Fruit fly (Drosophila melanogaster) Kc167 (cell line): Measurements from ENCODE around the gene Sws1.

Experiments
- Myc ChIP-seq: fragments of >200 bp; optimal IDR thresholded peaks from 2 replicates; lab custom pipeline; 2017; ENCODE audit warnings: missing external identifiers
- Sin3A ChIP-seq: fragments of >200 bp; optimal IDR thresholded peaks from 2 replicates; lab custom pipeline; 2018; ENCODE audit warnings: missing external identifiers
- h ChIP-seq: fragments of >200 bp; optimal IDR thresholded peaks from 3 replicates; lab custom pipeline; 2018; ENCODE audit warnings: missing external identifiers
- insv ChIP-seq: fragments of >200 bp; optimal IDR thresholded peaks from 3 replicates; lab custom pipeline; 2018; ENCODE audit warnings: missing external identifiers
- psq ChIP-seq: fragments of >200 bp; optimal IDR thresholded peaks from 2 replicates; lab custom pipeline; 2017; ENCODE audit warnings: missing external identifiers
- ttk ChIP-seq: sonication (Bioruptor generic); optimal IDR thresholded peaks from 2 replicates; lab custom pipeline; 2017; ENCODE audit warnings: missing external identifiers

Sws1 gene

dm6 chr2L:2574717-2575273 lies at the start of gene Sws1, which contains the start of gene Rad1:
Gene Sws1, minus strand, starts transcription at chr2L:2575052.
Gene Rad1, minus strand, starts transcription at chr2L:2575052.
- TF ChIP-seq Myc (no peak), h (lab: Kevin White, UChicago) (no peak), psq (lab: Kevin White, UChicago) (no peak), Sin3A (lab: Kevin White, UChicago) (no peak), ttk (lab: Kevin White, UChicago) (no peak), insv (lab: Kevin White, UChicago) (no peak)

dm6 chr2L:2623947-2624346 lies 49.1 kb upstream of the Sws1 start:
- TF ChIP-seq h (lab: Kevin White, UChicago), result no peak
- no peak for TF ChIP-seq Sin3A (lab: Kevin White, UChicago)
- no peak for TF ChIP-seq psq (lab: Kevin White, UChicago)
- TF ChIP-seq insv (lab: Kevin White, UChicago), result no peak

- TF ChIP-seq psq (lab: Kevin White, UChicago) (no peak), insv (lab: Kevin White, UChicago) (no peak), h (lab: Kevin White, UChicago) (no peak), Sin3A (lab: Kevin White, UChicago) (no peak), Myc (no peak)
Observed at dm6 chr2L:2619887-2620286, 45.0 kb upstream of the Sws1 start, which contains the start of gene CG43403. Gene CG43403, plus strand, starts transcription at chr2L:2620187.

dm6 chr2L:2609694-2610093 lies 34.8 kb upstream of the Sws1 start, which contains the start of gene CG15395:
Gene CG15395, plus strand, starts transcription at chr2L:2609994.
- TF ChIP-seq insv (lab: Kevin White, UChicago) (no peak), Sin3A (lab: Kevin White, UChicago) (no peak), psq (lab: Kevin White, UChicago) (no peak), ttk (lab: Kevin White, UChicago) (no peak)

- no peak for TF ChIP-seq insv (lab: Kevin White, UChicago)
- no peak for TF ChIP-seq Sin3A (lab: Kevin White, UChicago)
- TF ChIP-seq h (lab: Kevin White, UChicago), result no peak
- no peak for TF ChIP-seq psq (lab: Kevin White, UChicago)
- no peak for TF ChIP-seq ttk (lab: Kevin White, UChicago)
- TF ChIP-seq Myc, result no peak
Observed at dm6 chr2L:2606725-2607124, 31.9 kb upstream of the Sws1 start.

- TF ChIP-seq Myc, result no peak
Observed at dm6 chr2L:2591569-2591968, 16.7 kb upstream of the Sws1 start, which contains the start of gene CG15394. Gene CG15394, plus strand, starts transcription at chr2L:2591869.

- TF ChIP-seq Myc (no peak), insv (lab: Kevin White, UChicago) (no peak), ttk (lab: Kevin White, UChicago) (no peak), Sin3A (lab: Kevin White, UChicago) (no peak), psq (lab: Kevin White, UChicago) (no peak), h (lab: Kevin White, UChicago) (no peak)
Observed at dm6 chr2L:2585285-2585684, 10.4 kb upstream of the Sws1 start, which contains the start of gene Drp1. Gene Drp1, minus strand, starts transcription at chr2L:2585430.

dm6 chr2L:2584461-2585056 lies 9.7 kb upstream of the Sws1 start:
- TF ChIP-seq Myc, result no peak
- no peak for TF ChIP-seq Sin3A (lab: Kevin White, UChicago)
- no peak for TF ChIP-seq psq (lab: Kevin White, UChicago)
- TF ChIP-seq insv (lab: Kevin White, UChicago), result no peak
- TF ChIP-seq ttk (lab: Kevin White, UChicago), result no peak
- no peak for TF ChIP-seq h (lab: Kevin White, UChicago)

dm6 chr2L:2579669-2580351 lies 5.0 kb upstream of the Sws1 start, which contains the start of the genes ND-B17.2 and Arpc5:
Gene ND-B17.2, minus strand, starts transcription at chr2L:2580172.
Gene Arpc5, plus strand, starts transcription at chr2L:2580292.
- no peak for TF ChIP-seq h (lab: Kevin White, UChicago)
- no peak for TF ChIP-seq psq (lab: Kevin White, UChicago)
- no peak for TF ChIP-seq Myc
- no peak for TF ChIP-seq insv (lab: Kevin White, UChicago)
- TF ChIP-seq Sin3A (lab: Kevin White, UChicago), result no peak
- TF ChIP-seq ttk (lab: Kevin White, UChicago), result no peak

dm6 chr2L:2577361-2577737 lies 2.5 kb upstream of the Sws1 start, which contains the start of gene Elba2:
Gene Elba2, plus strand, starts transcription at chr2L:2577687.
- TF ChIP-seq ttk (lab: Kevin White, UChicago) (no peak), h (lab: Kevin White, UChicago) (no peak), Myc (no peak), psq (lab: Kevin White, UChicago) (no peak), Sin3A (lab: Kevin White, UChicago) (no peak)

- TF ChIP-seq ttk (lab: Kevin White, UChicago) (no peak), insv (lab: Kevin White, UChicago) (no peak), h (lab: Kevin White, UChicago) (no peak), Myc (no peak), psq (lab: Kevin White, UChicago) (no peak), Sin3A (lab: Kevin White, UChicago) (no peak)
Observed at dm6 chr2L:2576565-2577360, 1.9 kb upstream of the Sws1 start, which contains the start of gene insv. Gene insv, minus strand, starts transcription at chr2L:2576997.
